Worm (Caenorhabditis elegans): ENCODE results near the gene clec-195.

DNA sequence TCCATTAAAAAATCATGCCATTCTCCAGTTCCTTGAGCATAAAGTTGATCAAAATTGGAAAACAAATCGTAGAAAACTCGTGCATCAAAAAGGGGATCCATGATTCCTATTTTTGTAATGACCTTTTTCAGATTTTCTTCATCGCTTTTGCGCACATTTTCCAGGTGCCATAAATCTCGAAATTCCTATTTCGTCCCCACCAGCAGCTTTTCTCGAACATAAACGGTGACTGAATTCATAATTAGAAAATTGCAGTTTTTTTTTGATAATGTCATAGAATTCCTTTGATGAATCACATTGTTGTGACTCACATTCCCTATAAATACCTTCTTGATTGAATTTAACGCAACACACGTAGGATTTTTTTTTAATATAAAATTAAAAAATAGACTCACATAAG is 15.1 kb downstream of the clec-195 start, which contains the start of gene nhr-229:
- no peak for TF ChIP-seq nhr-11 (tag; optimal IDR thresholded peaks at IDR 0.05)
- no peak for TF ChIP-seq lin-15B (tag; optimal IDR thresholded peaks at IDR 0.05)
- TF ChIP-seq R02D3.7 (tag; optimal IDR thresholded peaks at IDR 0.05), result no peak
- no peak for TF ChIP-seq aly-2 (tag; optimal IDR thresholded peaks at IDR 0.05)
- TF ChIP-seq nhr-77 (tag; optimal IDR thresholded peaks at IDR 0.05), result no peak
- no peak for TF ChIP-seq jun-1 (tag; optimal IDR thresholded peaks at IDR 0.05)
- TF ChIP-seq mdl-1 (tag; optimal IDR thresholded peaks at IDR 0.05), result no peak
- no peak for TF ChIP-seq unc-39 (tag; optimal IDR thresholded peaks at IDR 0.05)

Data from whole organism, L3 larva.